Fruit fly (Drosophila melanogaster): ENCODE measurements around the gene Rcd4.

Gene Rcd4

DNA sequence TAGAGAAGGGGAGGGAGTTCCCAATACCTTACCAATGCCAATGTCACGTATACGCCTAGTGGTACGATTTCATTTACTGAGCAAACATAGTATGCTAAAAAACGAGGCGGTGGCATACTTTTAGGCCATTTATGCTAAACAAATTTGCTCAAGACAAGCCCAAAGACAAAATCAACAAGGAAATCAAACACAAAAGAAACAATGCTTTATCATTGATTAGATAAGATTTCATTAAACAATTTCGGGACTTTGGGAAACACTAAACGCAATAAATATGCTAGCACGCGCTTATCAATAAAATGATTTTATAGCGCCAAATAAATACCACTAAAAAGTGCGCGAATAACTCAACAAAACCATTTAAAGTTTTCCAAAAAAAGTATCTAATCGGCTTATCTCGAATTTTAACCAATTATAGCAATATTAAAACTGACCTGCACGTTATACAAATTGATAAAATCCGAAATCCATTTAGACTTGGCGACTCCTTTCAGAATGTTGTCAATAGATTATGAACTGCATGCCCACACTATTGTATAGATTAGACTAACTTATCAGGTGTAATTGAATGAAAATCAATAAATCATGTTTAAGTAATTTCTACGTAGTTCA is 32.0 kb upstream of the Rcd4 start (continued):
- TF ChIP-seq al (GFP tag; IDR thresholded peaks at IDR 0.05) (no peak), CG12744 (GFP tag; optimal IDR thresholded peaks at IDR 0.05) (peak; percentile 52), Camta (GFP tag; optimal IDR thresholded peaks at IDR 0.05) (no peak), CG16813 (GFP tag; IDR thresholded peaks at IDR 0.05; ENCODE audit: partially characterized antibody) (no peak), CG6272 (GFP tag; IDR thresholded peaks at IDR 0.05) (no peak), CG2202 (tag; optimal IDR thresholded peaks at IDR 0.05) (no peak), CG12236 (GFP tag; optimal IDR thresholded peaks at IDR 0.05) (no peak), CG15696 (tag; optimal IDR thresholded peaks at IDR 0.05) (no peak), CG6813 (GFP tag; optimal IDR thresholded peaks at IDR 0.05) (peak; percentile 36), D19A (tag; optimal IDR thresholded peaks at IDR 0.05) (no peak), repo (GFP tag; optimal IDR thresholded peaks at IDR 0.05) (no peak), nerfin-2 (GFP tag; IDR thresholded peaks at IDR 0.05; ENCODE audit: partially characterized antibody) (no peak), sob (GFP tag; IDR thresholded peaks at IDR 0.05) (peak; percentile 55; the same call in 1 of the 2 replicates), ewg (GFP tag; optimal IDR thresholded peaks at IDR 0.05) (no peak), so (GFP tag; IDR thresholded peaks at IDR 0.05) (0 out of 3 replicates have a peak, but pooled peaks have one; percentile 36), CG6791 (GFP tag; IDR thresholded peaks at IDR 0.05; ENCODE audit: partially characterized antibody) (no peak), CG8089 (GFP tag; optimal IDR thresholded peaks at IDR 0.05) (no peak), nom (GFP tag; optimal IDR thresholded peaks at IDR 0.05) (no peak), twi (tag; optimal IDR thresholded peaks at IDR 0.05) (no peak), CG6689 (GFP tag; IDR thresholded peaks at IDR 0.05) (no peak), lbe (GFP tag; optimal IDR thresholded peaks at IDR 0.05) (no peak), Bteb2 (GFP tag; optimal IDR thresholded peaks at IDR 0.05) (peak; percentile 30), tna (GFP tag; IDR thresholded peaks at IDR 0.05; ENCODE audit: partially characterized antibody) (no peak), dysf (GFP tag; IDR thresholded peaks at IDR 0.05) (no peak), mirr (GFP tag; optimal IDR thresholded peaks at IDR 0.05) (peak; percentile 73), Gug (GFP tag; IDR thresholded peaks at IDR 0.05) (no peak), Spps (tag; optimal IDR thresholded peaks at IDR 0.05) (no peak), Poxn (GFP tag; IDR thresholded peaks at IDR 0.05) (no peak), CG32767 (GFP tag; IDR thresholded peaks at IDR 0.05) (no peak), Hey (tag; optimal IDR thresholded peaks at IDR 0.05) (peak; percentile 31), Optix (GFP tag; IDR thresholded peaks at IDR 0.05) (no peak), Lhr (GFP tag; optimal IDR thresholded peaks at IDR 0.05) (no peak), CG6683 (GFP tag; optimal IDR thresholded peaks at IDR 0.05) (peak; percentile 2), chinmo (GFP tag; IDR thresholded peaks at IDR 0.05; ENCODE audit: partially characterized antibody) (no peak), crp (GFP tag; optimal IDR thresholded peaks at IDR 0.05) (no peak), Asciz (GFP tag; optimal IDR thresholded peaks at IDR 0.05) (peak; percentile 39), amos (GFP tag; IDR thresholded peaks at IDR 0.05; ENCODE audit: partially characterized antibody) (no peak), pb (GFP tag; optimal IDR thresholded peaks at IDR 0.05) (no peak), CG2889 (GFP tag; IDR thresholded peaks at IDR 0.05) (no peak), CG12391 (tag; optimal IDR thresholded peaks at IDR 0.05) (peak; percentile 21), cwo (GFP tag; optimal IDR thresholded peaks at IDR 0.05) (no peak), CG4707 (GFP tag; optimal IDR thresholded peaks at IDR 0.05) (peak; percentile 35), CG6254 (GFP tag; optimal IDR thresholded peaks at IDR 0.05) (no peak), Sry-δ (GFP tag; optimal IDR thresholded peaks at IDR 0.05) (no peak), sisA (GFP tag; IDR thresholded peaks at IDR 0.05) (no peak), CG13424 (tag; optimal IDR thresholded peaks at IDR 0.05) (peak; percentile 31), CG33557 (GFP tag; optimal IDR thresholded peaks at IDR 0.05) (no peak), Ssrp (tag; optimal IDR thresholded peaks at IDR 0.05) (no peak), CG16863 (GFP tag; optimal IDR thresholded peaks at IDR 0.05) (peak; percentile 10)

All from whole organism, embryonic.